Worm (Caenorhabditis elegans): ENCODE results near the gene phat-4.

ce11 chrV:4143034-4143433 is 13.3 kb downstream of the phat-4 start:
- TF ChIP-seq klf-2 (GFP tag; conservative IDR thresholded peaks at IDR 0.05) = no peak
- TF ChIP-seq T22C8.4 (GFP tag; IDR thresholded peaks at IDR 0.05) = no peak
- TF ChIP-seq flt-1 (GFP tag; IDR thresholded peaks at IDR 0.05) = no peak

Data from whole organism, midembryonic.